Worm (Caenorhabditis elegans) whole organism, mixed stage, embryonic: ENCODE data around the gene uggt-1.

Source experiments
- ceh-43 ChIP-seq: fragments of 200-800 bp; sonication (Bioruptor generic); optimal IDR thresholded peaks from 2 replicates; lab custom pipeline; 2018; ENCODE audit warnings: mild to moderate bottlenecking, missing genetic modification characterization, moderate library complexity, missing compliant biosample characterization
- ceh-83 ChIP-seq: fragments of 200-800 bp; sonication (Bioruptor generic); optimal IDR thresholded peaks from 2 replicates; lab custom pipeline; 2018; ENCODE audit warnings: mild to moderate bottlenecking, missing genetic modification characterization, missing compliant biosample characterization
- ces-1 ChIP-seq: fragments of 150-350 bp; optimal IDR thresholded peaks from 2 replicates; lab custom pipeline; 2014; ENCODE audit warnings: missing biosample characterization, missing genetic modification reagents, missing genetic modification characterization
- lin-13 ChIP-seq: fragments of 150-350 bp; optimal IDR thresholded peaks from 2 replicates; lab custom pipeline; 2014; ENCODE audit warnings: missing biosample characterization, missing genetic modification characterization
- nhr-12 ChIP-seq: fragments of 150-350 bp; optimal IDR thresholded peaks from 2 replicates; lab custom pipeline; 2014; ENCODE audit warnings: missing biosample characterization, missing genetic modification characterization
- nhr-2 ChIP-seq: fragments of 150-350 bp; optimal IDR thresholded peaks from 2 replicates; lab custom pipeline; 2014; ENCODE audit warnings: missing biosample characterization, missing genetic modification characterization
- nhr-237 ChIP-seq: fragments of 150-350 bp; optimal IDR thresholded peaks from 2 replicates; lab custom pipeline; 2014; ENCODE audit warnings: missing biosample characterization, missing genetic modification characterization
- unc-39 ChIP-seq: fragments of 150-350 bp; optimal IDR thresholded peaks from 2 replicates; lab custom pipeline; 2014; ENCODE audit warnings: missing biosample characterization, missing genetic modification characterization
- unc-62 ChIP-seq: fragments of 150-350 bp; optimal IDR thresholded peaks from 2 replicates; lab custom pipeline; 2014; ENCODE audit warnings: missing biosample characterization, missing genetic modification reagents, missing genetic modification characterization

DNA sequence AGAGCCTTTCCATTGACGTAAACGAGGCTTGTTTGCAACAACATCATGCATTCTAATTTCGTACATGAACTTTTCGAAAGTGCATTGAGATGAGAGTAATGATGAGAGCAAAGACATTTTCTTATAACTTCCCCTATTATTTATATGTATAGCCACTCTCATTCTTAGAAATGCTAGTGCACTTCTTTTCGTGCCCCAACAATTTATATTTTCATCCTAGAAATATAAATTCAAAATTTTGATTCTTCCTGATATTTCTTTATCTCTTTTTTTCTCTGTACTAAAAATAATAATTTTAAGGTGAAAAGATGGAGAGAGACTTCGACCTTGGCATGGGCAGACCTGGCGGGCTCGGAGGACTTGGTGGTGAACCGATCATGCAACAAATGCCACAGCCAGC is 21.8 kb downstream of the uggt-1 start, which contains the start of gene mek-1:
- TF ChIP-seq ces-1 (no peak), nhr-12 (no peak), unc-39 (no peak), ceh-43 (GFP tag; lab: Kevin White, UChicago) (no peak), nhr-237 (tag; lab: Kevin White, UChicago) (no peak), unc-62 (GFP tag; lab: Kevin White, UChicago) (no peak), ceh-83 (GFP tag; lab: Kevin White, UChicago) (no peak), lin-13 (tag; lab: Kevin White, UChicago) (no peak), nhr-2 (tag; lab: Kevin White, UChicago) (no peak)
